Fruit fly (Drosophila melanogaster): ENCODE data around the gene CG13698.

Gene CG13698

dm6 chr3L:18077649-18078417 is 28.1 kb downstream of the CG13698 start (continued):
- TF ChIP-seq Nf-YB (GFP tag; optimal IDR thresholded peaks at IDR 0.05) (no peak), CG6254 (GFP tag; optimal IDR thresholded peaks at IDR 0.05) (no peak), CG9215 (GFP tag; IDR thresholded peaks at IDR 0.05) (no peak), sr (GFP tag; IDR thresholded peaks at IDR 0.05) (no peak), ab (GFP tag; optimal IDR thresholded peaks at IDR 0.05) (no peak), ranshi (GFP tag; IDR thresholded peaks at IDR 0.05) (no peak), Camta (GFP tag; optimal IDR thresholded peaks at IDR 0.05) (no peak), CG6654 (GFP tag; optimal IDR thresholded peaks at IDR 0.05) (no peak), kah (GFP tag; optimal IDR thresholded peaks at IDR 0.05) (no peak), CG43689 (GFP tag; IDR thresholded peaks at IDR 0.05) (no peak), Nf-YC (tag; optimal IDR thresholded peaks at IDR 0.05) (no peak), Bdp1 (GFP tag; optimal IDR thresholded peaks at IDR 0.05) (no peak), bowl (GFP tag; IDR thresholded peaks at IDR 0.05) (no peak), ftz-f1 (GFP tag; optimal IDR thresholded peaks at IDR 0.05) (no peak), CG7928 (GFP tag; optimal IDR thresholded peaks at IDR 0.05) (no peak), ems (GFP tag; optimal IDR thresholded peaks at IDR 0.05) (no peak), pho (GFP tag; optimal IDR thresholded peaks at IDR 0.05) (no peak), CG1792 (GFP tag; optimal IDR thresholded peaks at IDR 0.05) (no peak), CG34224 (GFP tag; IDR thresholded peaks at IDR 0.05; ENCODE audit: partially characterized antibody) (no peak), dimm (GFP tag; IDR thresholded peaks at IDR 0.05) (no peak), CG8924 (tag; optimal IDR thresholded peaks at IDR 0.05) (no peak), Tbp (GFP tag; optimal IDR thresholded peaks at IDR 0.05) (no peak), CG18262 (tag; optimal IDR thresholded peaks at IDR 0.05) (peak; percentile 62), vnd (GFP tag; IDR thresholded peaks at IDR 0.05; ENCODE audit: partially characterized antibody) (no peak), pita (GFP tag; optimal IDR thresholded peaks at IDR 0.05) (no peak), CG2875 (GFP tag; optimal IDR thresholded peaks at IDR 0.05) (no peak), CG32532 (GFP tag; IDR thresholded peaks at IDR 0.05) (no peak), da (GFP tag; optimal IDR thresholded peaks at IDR 0.05) (no peak), lbe (GFP tag; optimal IDR thresholded peaks at IDR 0.05) (no peak), Fer2 (tag; optimal IDR thresholded peaks at IDR 0.05) (no peak), row (GFP tag; IDR thresholded peaks at IDR 0.05) (no peak; the same call in 2 of the 3 replicates), CG15073 (GFP tag; optimal IDR thresholded peaks at IDR 0.05) (no peak), CG13296 (GFP tag; optimal IDR thresholded peaks at IDR 0.05) (no peak), NC2β (GFP tag; optimal IDR thresholded peaks at IDR 0.05) (no peak), Hr39 (optimal IDR thresholded peaks at IDR 0.05) (no peak), B-H2 (GFP tag; optimal IDR thresholded peaks at IDR 0.05) (no peak), so (GFP tag; IDR thresholded peaks at IDR 0.05) (no peak), CG34422 (GFP tag; IDR thresholded peaks at IDR 0.05) (no peak), Doc2 (GFP tag; IDR thresholded peaks at IDR 0.05) (no peak), Dfd (GFP tag; optimal IDR thresholded peaks at IDR 0.05) (no peak), pan (optimal IDR thresholded peaks at IDR 0.05) (no peak), pan (GFP tag; optimal IDR thresholded peaks at IDR 0.05 in 1 of 2, IDR thresholded peaks at IDR 0.05 in 1 of 2) (no peak), sens (GFP tag) (peak; percentile 69), bsh (GFP tag; optimal IDR thresholded peaks at IDR 0.05) (peak in 1 of 2 experiments; percentile 97), CG7786 (GFP tag; optimal IDR thresholded peaks at IDR 0.05) (no peak), pnt (GFP tag; optimal IDR thresholded peaks at IDR 0.05) (no peak), CG4730 (GFP tag; IDR thresholded peaks at IDR 0.05) (no peak), Hand (GFP tag; optimal IDR thresholded peaks at IDR 0.05) (no peak), CG3838 (GFP tag; optimal IDR thresholded peaks at IDR 0.05) (no peak), CG15269 (tag; optimal IDR thresholded peaks at IDR 0.05) (no peak), crp (GFP tag; optimal IDR thresholded peaks at IDR 0.05) (no peak), zfh1 (GFP tag; IDR thresholded peaks at IDR 0.05) (no peak)
